Worm (Caenorhabditis elegans): ENCODE measurements around the gene srh-257.

The srh-257 gene

DNA sequence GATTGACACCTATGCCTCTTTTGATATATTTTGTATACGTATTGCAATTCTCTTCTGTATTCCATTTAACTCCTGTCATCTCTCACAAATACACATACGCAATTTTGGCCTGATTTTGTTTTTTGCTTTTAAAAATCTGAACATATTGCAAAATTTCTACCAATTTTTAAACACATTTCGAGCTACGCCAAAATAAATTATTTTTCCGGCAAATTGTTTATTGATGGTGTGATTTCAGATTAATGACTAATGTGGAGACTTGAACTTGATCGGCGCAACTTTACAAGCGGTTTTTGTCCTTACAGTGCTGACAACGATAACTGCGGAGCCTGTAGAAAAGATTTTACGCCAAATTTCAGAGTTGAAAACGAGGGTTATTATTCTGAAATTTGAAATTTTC is 9.9 kb upstream of the srh-257 start:
- TF ChIP-seq F44E2.7 (GFP tag; IDR thresholded peaks at IDR 0.05) (no peak), aly-2 (tag; optimal IDR thresholded peaks at IDR 0.05) (no peak), T26A8.4 (GFP tag; IDR thresholded peaks at IDR 0.05) (no peak), zip-2 (tag; optimal IDR thresholded peaks at IDR 0.05) (no peak), daf-19 (GFP tag; conservative IDR thresholded peaks at IDR 0.05) (no peak), daf-12 (tag; optimal IDR thresholded peaks at IDR 0.05) (no peak)

DNA sequence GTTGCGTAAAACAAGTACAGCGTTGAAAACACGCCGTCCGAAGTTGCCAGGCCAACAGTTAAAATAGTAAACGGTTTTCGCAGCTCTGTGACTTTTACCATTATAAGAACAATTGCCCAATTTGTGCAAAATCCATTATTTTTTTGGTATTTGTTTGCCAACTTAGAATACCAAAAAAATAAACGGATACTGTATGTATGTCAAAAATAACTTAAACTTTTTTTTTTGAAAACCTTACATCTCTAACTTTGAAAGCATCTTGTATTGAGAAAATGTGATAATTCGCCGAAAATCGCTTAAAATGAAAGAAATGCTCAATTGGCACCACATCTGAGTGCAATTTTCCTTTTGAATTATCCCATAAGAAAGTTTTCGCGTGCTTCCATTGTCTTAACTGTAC is 8.3 kb upstream of the srh-257 start, which contains the start of gene fbxa-199:
TSS of gene fbxa-199 (minus strand) at position 101 of the 400 bp plus-strand sequence.
- TF ChIP-seq lin-13 (GFP tag; optimal IDR thresholded peaks at IDR 0.05) (no peak), unc-62 (GFP tag; optimal IDR thresholded peaks at IDR 0.05 in 1 of 2) (no peak), unc-62 (tag; optimal IDR thresholded peaks at IDR 0.05) (no peak), nhr-10 (tag; optimal IDR thresholded peaks at IDR 0.05) (no peak), ceh-62 (tag; optimal IDR thresholded peaks at IDR 0.05) (no peak), madf-9 (GFP tag; conservative IDR thresholded peaks at IDR 0.05) (no peak), ctbp-1 (GFP tag; IDR thresholded peaks at IDR 0.05) (no peak), daf-16 (GFP tag; optimal IDR thresholded peaks at IDR 0.05) (no peak), daf-16 (tag; optimal IDR thresholded peaks at IDR 0.05) (no peak), jun-1 (tag; optimal IDR thresholded peaks at IDR 0.05) (no peak)

DNA sequence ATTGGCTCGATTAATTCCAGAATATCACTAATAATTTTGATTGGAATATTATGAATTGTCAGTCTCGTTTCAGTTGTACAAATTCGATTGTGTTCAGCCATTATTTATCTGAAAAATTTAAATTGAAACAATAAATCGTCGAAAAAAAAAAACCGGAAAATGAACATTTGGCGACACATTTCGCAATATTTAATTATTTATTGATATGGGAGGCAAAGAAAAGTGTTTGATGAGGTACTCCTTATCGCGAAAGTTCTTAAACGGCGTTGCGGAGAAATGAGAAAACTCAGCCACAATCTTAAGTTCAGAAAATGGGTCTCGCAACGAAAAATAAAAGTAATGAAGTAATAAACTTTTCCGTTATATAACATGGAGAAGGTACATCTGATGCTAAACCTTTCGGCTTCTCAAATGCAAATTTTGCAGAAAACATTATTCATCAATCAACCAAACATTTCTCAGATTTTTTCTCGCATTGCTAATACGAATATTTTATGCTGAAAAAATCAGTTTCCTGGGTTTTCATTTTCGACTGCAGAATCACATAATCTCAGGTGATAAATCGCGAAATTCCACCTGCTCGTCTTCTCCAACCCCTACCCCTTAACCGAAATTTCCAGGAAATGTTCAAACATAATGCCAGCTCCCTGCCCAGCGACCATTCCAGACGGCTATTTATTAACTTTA is 7.2 kb upstream of the srh-257 start, which contains the start of the genes T06E6.15 and sri-7:
TSS of gene T06E6.15 (minus strand) at position 101 of the 687 bp plus-strand sequence.
TSS of gene sri-7 (plus strand) at position 637 of the 687 bp plus-strand sequence.
- TF ChIP-seq dmd-8 (GFP tag; IDR thresholded peaks at IDR 0.05) (no peak), nhr-41 (GFP tag; IDR thresholded peaks at IDR 0.05) (no peak), arid-1 (GFP tag; conservative IDR thresholded peaks at IDR 0.05) (no peak), nhr-28 (tag; optimal IDR thresholded peaks at IDR 0.05) (no peak), snpc-1.2 (GFP tag; IDR thresholded peaks at IDR 0.05) (no peak), dve-1 (tag; optimal IDR thresholded peaks at IDR 0.05; ENCODE audit: insufficient read depth) (no peak), nhr-237 (tag; optimal IDR thresholded peaks at IDR 0.05) (no peak), fkh-10 (GFP tag; optimal IDR thresholded peaks at IDR 0.05) (no peak), nhr-111 (GFP tag; optimal IDR thresholded peaks at IDR 0.05) (no peak), pqm-1 (tag; optimal IDR thresholded peaks at IDR 0.05) (no peak), Y75B8A.6 (GFP tag; IDR thresholded peaks at IDR 0.05) (no peak), ces-1 (GFP tag; optimal IDR thresholded peaks at IDR 0.05) (no peak), skn-1 (tag; optimal IDR thresholded peaks at IDR 0.05) (no peak), ceh-28 (tag; optimal IDR thresholded peaks at IDR 0.05) (no peak)

DNA sequence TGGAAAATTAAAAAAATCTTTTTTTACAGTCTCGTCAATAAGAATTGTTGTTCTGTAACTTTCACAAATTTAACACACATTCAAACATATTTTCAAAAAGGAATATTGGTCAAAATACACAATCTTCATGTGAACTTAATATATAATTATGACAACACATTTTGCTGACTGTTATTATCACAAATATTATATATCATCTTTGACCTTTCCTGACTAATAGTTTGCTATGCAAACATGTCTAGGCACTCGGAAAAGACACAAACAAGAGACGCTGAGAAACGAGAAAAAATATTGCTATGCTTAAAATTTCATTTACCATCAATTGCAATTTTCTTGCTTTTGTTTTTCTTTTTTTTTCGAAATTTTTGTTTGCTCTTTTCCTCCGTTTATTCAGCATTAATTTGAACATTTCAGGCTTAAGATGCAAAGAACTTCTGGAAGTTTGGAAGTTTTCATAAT is 5.1 kb upstream of the srh-257 start, which contains the start of gene fbxa-135:
TSS of gene fbxa-135 (plus strand) at position 409 of the 459 bp plus-strand sequence.
- TF ChIP-seq daf-16 (GFP tag; optimal IDR thresholded peaks at IDR 0.05) (no peak), daf-16 (tag; optimal IDR thresholded peaks at IDR 0.05) (peak; percentile 93), zip-11 (GFP tag; IDR thresholded peaks at IDR 0.05) (no peak), F37D6.2 (tag; optimal IDR thresholded peaks at IDR 0.05) (no peak)

DNA sequence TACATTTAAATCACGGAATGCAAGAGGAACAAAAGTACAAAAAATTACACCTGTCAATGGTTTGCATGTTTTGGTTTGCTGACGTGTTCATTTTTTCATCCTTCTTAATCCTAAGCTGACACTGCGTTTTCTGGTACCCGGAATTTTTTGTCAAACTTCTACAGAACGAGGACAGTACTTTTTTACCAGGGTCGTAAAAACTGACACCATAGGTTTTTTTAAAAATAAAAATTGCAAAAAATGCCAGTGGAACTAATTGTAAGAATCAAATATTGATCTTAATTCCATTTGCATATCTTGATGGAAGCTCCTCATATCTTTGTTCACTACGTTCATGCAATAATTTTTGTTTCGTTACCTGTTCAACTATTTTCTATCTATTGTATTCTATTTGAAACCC is 2.2 kb upstream of the srh-257 start, which contains the start of gene srh-258:
TSS of gene srh-258 (plus strand) at position 301 of the 400 bp plus-strand sequence.
- TF ChIP-seq nhr-11 (tag; optimal IDR thresholded peaks at IDR 0.05) (no peak), lir-3 (tag; optimal IDR thresholded peaks at IDR 0.05) (no peak)

Data from whole organism, L4 larva.